Fruit fly (Drosophila melanogaster): ENCODE results near the gene wge.

dm6 chr3R:22733751-22734150, 12.8 kb upstream of the wge start, which contains the start of gene Takl2:
- TF ChIP-seq insv (optimal IDR thresholded peaks at IDR 0.05) (no peak), h (optimal IDR thresholded peaks at IDR 0.05) (no peak), ttk (optimal IDR thresholded peaks at IDR 0.05) (no peak), psq (optimal IDR thresholded peaks at IDR 0.05) (no peak)

All from Kc167 (cell line).